Fruit fly (Drosophila melanogaster) whole organism, adult: ENCODE data around the gene Ccp84Af.

Source experiments
- CG11617 ChIP-seq: fragments of 200-800 bp; sonication (Bioruptor generic); optimal IDR thresholded peaks from 2 replicates; lab custom pipeline; 2017; ENCODE audit warnings: mild to moderate bottlenecking, missing biosample characterization, missing genetic modification reagents, missing genetic modification characterization
- CG12768 ChIP-seq: fragments of 200-800 bp; sonication (Bioruptor generic); optimal IDR thresholded peaks from 2 replicates; lab custom pipeline; 2017; ENCODE audit warnings: missing biosample characterization, missing genetic modification characterization, mild to moderate bottlenecking, moderate library complexity, missing genetic modification reagents
- CG14711 ChIP-seq: fragments of 200-800 bp; sonication (Bioruptor generic); optimal IDR thresholded peaks from 2 replicates; lab custom pipeline; 2018; ENCODE audit warnings: missing biosample characterization, mild to moderate bottlenecking, missing genetic modification characterization, moderate library complexity
- CG1620 ChIP-seq: fragments of 200-800 bp; sonication (Bioruptor generic); optimal IDR thresholded peaks from 2 replicates; lab custom pipeline; 2016; ENCODE audit warnings: missing biosample characterization, missing genetic modification characterization
- CG33017 ChIP-seq: fragments of 200-800 bp; sonication (Bioruptor generic); optimal IDR thresholded peaks from 2 replicates; lab custom pipeline; 2018; ENCODE audit warnings: missing biosample characterization, mild to moderate bottlenecking, missing genetic modification characterization, moderate library complexity
- CG5204 ChIP-seq: fragments of 200-800 bp; sonication (Bioruptor generic); optimal IDR thresholded peaks from 2 replicates; lab custom pipeline; 2016; ENCODE audit warnings: missing biosample characterization, missing genetic modification characterization
- CG7045 ChIP-seq: fragments of 200-800 bp; sonication (Bioruptor generic); optimal IDR thresholded peaks from 2 replicates; lab custom pipeline; 2017; ENCODE audit warnings: missing biosample characterization, mild to moderate bottlenecking, missing genetic modification characterization
- CG7101 ChIP-seq: fragments of 200-800 bp; sonication (Bioruptor generic); optimal IDR thresholded peaks from 2 replicates; lab custom pipeline; 2018; ENCODE audit warnings: missing biosample characterization, mild to moderate bottlenecking, missing genetic modification characterization, moderate library complexity
- Clk ChIP-seq: fragments of 200-800 bp; sonication (Bioruptor generic); optimal IDR thresholded peaks from 2 replicates; lab custom pipeline; 2017; ENCODE audit warnings: missing biosample characterization, missing genetic modification characterization
- Crg-1 ChIP-seq: fragments of 200-800 bp; sonication (Bioruptor generic); optimal IDR thresholded peaks from 2 replicates; lab custom pipeline; 2016; ENCODE audit warnings: missing biosample characterization, missing genetic modification characterization
- Hr96 ChIP-seq: fragments of 200-800 bp; sonication (Bioruptor generic); optimal IDR thresholded peaks from 2 replicates; lab custom pipeline; 2016; ENCODE audit warnings: missing biosample characterization, missing genetic modification characterization
- Mnt ChIP-seq: fragments of 200-800 bp; sonication (Bioruptor generic); optimal IDR thresholded peaks from 2 replicates; lab custom pipeline; 2016; ENCODE audit warnings: missing biosample characterization, mild to moderate bottlenecking, missing genetic modification characterization
- bab1 ChIP-seq: fragments of 200-800 bp; sonication (Bioruptor generic); optimal IDR thresholded peaks from 3 replicates; lab custom pipeline; 2019; ENCODE audit warnings: missing biosample characterization, mild to moderate bottlenecking, missing genetic modification characterization, moderate library complexity
- cic ChIP-seq: fragments of 200-800 bp; sonication (Bioruptor generic); optimal IDR thresholded peaks from 2 replicates; lab custom pipeline; 2017; ENCODE audit warnings: missing biosample characterization, mild to moderate bottlenecking, missing genetic modification characterization, moderate library complexity
- cnc ChIP-seq, 2 experiments: fragments of >200 bp; optimal IDR thresholded peaks; 2 replicates each; lab custom pipeline; 2017
- kay ChIP-seq: fragments of 200-800 bp; sonication (Bioruptor generic); peaks from one replicate; lab custom pipeline; 2016; ENCODE audit warnings: missing biosample characterization, missing genetic modification characterization, borderline replicate concordance
- ovo ChIP-seq: fragments of 200-800 bp; sonication (Bioruptor generic); optimal IDR thresholded peaks from 2 replicates; lab custom pipeline; 2016; ENCODE audit warnings: missing biosample characterization, missing genetic modification characterization
- pad ChIP-seq: fragments of 200-800 bp; sonication (Bioruptor generic); optimal IDR thresholded peaks from 3 replicates; lab custom pipeline; 2017; ENCODE audit warnings: missing biosample characterization, missing genetic modification characterization, mild to moderate bottlenecking, moderate library complexity, missing genetic modification reagents
- tj ChIP-seq: fragments of 200-800 bp; sonication (Bioruptor generic); optimal IDR thresholded peaks from 3 replicates; lab custom pipeline; 2017; ENCODE audit warnings: missing biosample characterization, mild to moderate bottlenecking, missing genetic modification characterization, moderate library complexity
- toe ChIP-seq: fragments of 200-800 bp; sonication (Bioruptor generic); optimal IDR thresholded peaks from 2 replicates; lab custom pipeline; 2016; ENCODE audit warnings: missing biosample characterization, missing genetic modification characterization

The Ccp84Af gene

DNA sequence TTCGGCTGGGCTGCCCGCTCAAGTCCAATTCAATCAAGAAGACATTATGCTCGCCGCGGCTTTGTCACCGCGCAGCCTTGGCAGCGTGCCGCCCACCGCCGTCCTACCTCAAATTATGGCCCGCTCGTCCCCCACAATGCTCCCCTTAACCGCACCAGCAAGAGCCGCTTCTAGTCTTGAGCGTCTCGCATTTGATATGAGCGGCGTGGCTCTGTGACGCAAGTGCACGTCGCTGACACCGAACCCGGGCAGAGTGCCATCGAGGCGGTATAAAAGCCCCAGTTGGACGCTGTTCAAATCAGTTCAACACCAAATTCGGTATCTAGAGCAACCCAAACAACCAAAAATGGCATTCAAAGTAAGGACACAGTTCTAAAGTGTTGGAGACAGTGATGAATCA lies 3.6 kb downstream of the Ccp84Af start, which contains the start of gene Ccp84Ag:
Gene Ccp84Ag (plus strand): TSS at position 301 of the 400 bp plus-strand sequence.
- no peak for TF ChIP-seq Clk (GFP tag; lab: Kevin White, UChicago)
- TF ChIP-seq CG7045 (GFP tag; lab: Kevin White, UChicago), result no peak
- TF ChIP-seq CG12768, result no peak
- no peak for TF ChIP-seq pad (GFP tag; lab: Kevin White, UChicago)
- no peak for TF ChIP-seq Crg-1 (GFP tag; lab: Kevin White, UChicago)
- TF ChIP-seq CG1620, result no peak
- no peak for TF ChIP-seq toe
- no peak for TF ChIP-seq ovo
- no peak for TF ChIP-seq bab1 (GFP tag; lab: Kevin White, UChicago)

DNA sequence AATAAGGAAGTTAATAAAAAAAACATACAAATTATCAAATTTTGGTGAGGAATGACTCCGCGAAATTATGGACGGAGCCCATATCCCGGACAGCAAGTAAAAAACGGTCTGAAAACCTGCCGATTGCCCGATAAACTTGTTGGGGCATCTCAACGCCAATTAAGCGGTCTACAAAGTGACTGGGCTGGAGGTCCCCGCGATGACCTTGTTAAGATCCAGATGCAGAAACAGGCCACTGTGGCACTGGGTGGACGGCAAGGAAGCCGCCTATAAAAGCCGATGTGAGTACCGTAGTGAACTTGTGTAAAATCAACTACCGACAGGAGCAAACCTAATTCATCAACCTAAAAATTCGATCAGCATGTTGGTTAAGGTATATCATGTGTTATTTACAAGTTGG lies 5.9 kb downstream of the Ccp84Af start, which contains the start of gene Edg84A:
Gene Edg84A (plus strand): TSS at position 301 of the 400 bp plus-strand sequence.
- TF ChIP-seq toe (no peak), cic (GFP tag; lab: Kevin White, UChicago) (no peak), Mnt (GFP tag; lab: Kevin White, UChicago) (no peak), Crg-1 (GFP tag; lab: Kevin White, UChicago) (no peak), CG33017 (tag; lab: Kevin White, UChicago) (no peak), bab1 (GFP tag; lab: Kevin White, UChicago) (no peak), tj (GFP tag; lab: Kevin White, UChicago) (no peak), cnc (optimal IDR thresholded peaks at IDR 0.05; lab: Kevin White, UChicago) (no peak), Hr96 (GFP tag; lab: Kevin White, UChicago) (no peak), CG7101 (tag; lab: Kevin White, UChicago) (no peak), CG5204 (GFP tag; lab: Kevin White, UChicago) (no peak), CG14711 (no peak), kay (GFP tag; lab: Kevin White, UChicago) (no peak), CG12768 (no peak), ovo (no peak), pad (GFP tag; lab: Kevin White, UChicago) (no peak)

- TF ChIP-seq bab1 (GFP tag; lab: Kevin White, UChicago), result no peak
- peak; percentile 7 for TF ChIP-seq kay (GFP tag; lab: Kevin White, UChicago)
- TF ChIP-seq pad (GFP tag; lab: Kevin White, UChicago), result no peak
Measured at dm6 chr3R:6683671-6684070, 6.4 kb downstream of the Ccp84Af start.

DNA sequence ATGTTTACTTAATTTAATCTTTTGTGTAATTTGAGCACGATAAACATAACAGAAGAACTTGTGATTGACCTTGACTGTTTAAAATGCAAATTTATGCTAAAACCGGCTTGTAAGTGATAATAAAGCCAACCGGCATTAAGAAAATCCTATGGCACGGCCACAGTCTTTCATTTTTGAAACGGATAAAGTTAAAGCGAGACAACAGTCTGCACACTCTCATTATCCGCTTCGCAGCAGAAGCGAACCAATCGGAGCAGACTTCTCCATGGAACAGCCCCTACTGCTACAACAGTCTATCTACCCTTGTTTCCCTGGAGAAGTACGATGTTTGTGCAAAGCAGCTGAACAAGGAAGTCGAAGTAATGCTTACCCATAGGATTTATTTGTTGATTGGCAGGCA lies 6.9 kb downstream of the Ccp84Af start:
- TF ChIP-seq Mnt (GFP tag; lab: Kevin White, UChicago) (no peak), pad (GFP tag; lab: Kevin White, UChicago) (peak; percentile 44)

dm6 chr3R:6678480-6678879 lies 11.6 kb downstream of the Ccp84Af start, which contains the start of gene lab:
Gene lab (minus strand): TSS chr3R:6678590.
- no peak for TF ChIP-seq cic (GFP tag; lab: Kevin White, UChicago)
- no peak for TF ChIP-seq bab1 (GFP tag; lab: Kevin White, UChicago)
- TF ChIP-seq CG33017 (tag; lab: Kevin White, UChicago), result no peak
- TF ChIP-seq tj (GFP tag; lab: Kevin White, UChicago), result no peak
- TF ChIP-seq kay (GFP tag; lab: Kevin White, UChicago), result no peak
- TF ChIP-seq Mnt (GFP tag; lab: Kevin White, UChicago), result no peak
- no peak for TF ChIP-seq CG11617 (GFP tag; lab: Kevin White, UChicago)
- TF ChIP-seq toe, result no peak
- TF ChIP-seq CG1620, result no peak
- TF ChIP-seq CG14711, result no peak
- no peak for TF ChIP-seq CG5204 (GFP tag; lab: Kevin White, UChicago)
- TF ChIP-seq Crg-1 (GFP tag; lab: Kevin White, UChicago), result no peak

- TF ChIP-seq CG11617 (GFP tag; lab: Kevin White, UChicago) (no peak), tj (GFP tag; lab: Kevin White, UChicago) (no peak), ovo (no peak), Crg-1 (GFP tag; lab: Kevin White, UChicago) (no peak), CG33017 (tag; lab: Kevin White, UChicago) (no peak), CG7101 (tag; lab: Kevin White, UChicago) (no peak), kay (GFP tag; lab: Kevin White, UChicago) (no peak)
Measured at dm6 chr3R:6674548-6674947, 15.5 kb downstream of the Ccp84Af start.

dm6 chr3R:6672303-6673007 lies 17.6 kb downstream of the Ccp84Af start:
- no peak for TF ChIP-seq pad (GFP tag; lab: Kevin White, UChicago)
- no peak for TF ChIP-seq kay (GFP tag; lab: Kevin White, UChicago)
- no peak for TF ChIP-seq Crg-1 (GFP tag; lab: Kevin White, UChicago)
- no peak for TF ChIP-seq CG1620
- no peak for TF ChIP-seq CG11617 (GFP tag; lab: Kevin White, UChicago)
- no peak for TF ChIP-seq toe
- no peak for TF ChIP-seq bab1 (GFP tag; lab: Kevin White, UChicago)
- TF ChIP-seq CG5204 (GFP tag; lab: Kevin White, UChicago), result no peak
- TF ChIP-seq CG14711, result no peak
- no peak for TF ChIP-seq cnc (optimal IDR thresholded peaks at IDR 0.05; lab: Kevin White, UChicago)
- TF ChIP-seq CG12768, result no peak
- no peak for TF ChIP-seq Clk (GFP tag; lab: Kevin White, UChicago)
